Worm (Caenorhabditis elegans): ENCODE data around the gene sru-2.

The sru-2 gene

ce11 chrIV:9480936-9481335 lies 5.1 kb upstream of the sru-2 start, which contains the start of gene cng-3:
TSS of gene cng-3 (minus strand) at chrIV:9481037.
- TF ChIP-seq unc-39 (tag; optimal IDR thresholded peaks at IDR 0.05), result no peak
- TF ChIP-seq unc-120 (tag; optimal IDR thresholded peaks at IDR 0.05; ENCODE audit: poor library complexity, severe bottlenecking), result no peak

DNA sequence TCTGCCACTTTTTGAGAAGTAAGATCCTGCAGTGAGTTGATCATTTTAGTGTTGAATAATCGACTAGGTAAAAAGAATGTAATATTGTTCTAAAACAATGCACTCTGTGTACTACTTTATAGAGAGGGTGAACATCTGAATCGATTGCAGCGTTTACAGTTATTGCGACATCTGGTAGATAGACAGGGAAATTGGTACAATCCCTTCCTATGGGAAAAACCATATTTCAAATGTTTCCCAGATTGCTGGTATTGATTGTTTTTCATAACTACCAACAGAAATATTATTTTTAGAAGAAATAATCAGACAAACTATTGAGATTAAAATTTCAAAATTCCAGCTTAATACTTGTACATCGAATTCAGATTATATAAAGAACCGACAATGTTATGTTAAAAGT lies 1.0 kb upstream of the sru-2 start, which contains the start of gene gadr-2:
Gene gadr-2 (minus strand): TSS at position 101 of the 400 bp plus-strand sequence.
- TF ChIP-seq lin-32 (GFP tag; optimal IDR thresholded peaks at IDR 0.05), result no peak
- TF ChIP-seq unc-62 (GFP tag; optimal IDR thresholded peaks at IDR 0.05), result no peak
- no peak for TF ChIP-seq unc-120 (tag; optimal IDR thresholded peaks at IDR 0.05; ENCODE audit: poor library complexity, severe bottlenecking)
- TF ChIP-seq mab-5 (tag; optimal IDR thresholded peaks at IDR 0.05), result no peak
- TF ChIP-seq cnd-1 (tag; optimal IDR thresholded peaks at IDR 0.05), result no peak
- TF ChIP-seq nhr-12 (tag; optimal IDR thresholded peaks at IDR 0.05), result no peak
- no peak for TF ChIP-seq mls-2 (tag; optimal IDR thresholded peaks at IDR 0.05)
- TF ChIP-seq sem-2 (GFP tag; optimal IDR thresholded peaks at IDR 0.05), result no peak
- TF ChIP-seq nhr-2 (tag; optimal IDR thresholded peaks at IDR 0.05), result no peak
- TF ChIP-seq ceh-43 (GFP tag; optimal IDR thresholded peaks at IDR 0.05), result no peak
- TF ChIP-seq unc-39 (tag; optimal IDR thresholded peaks at IDR 0.05), result no peak
- no peak for TF ChIP-seq zip-8 (tag; optimal IDR thresholded peaks at IDR 0.05)
- TF ChIP-seq flh-1 (GFP tag; optimal IDR thresholded peaks at IDR 0.05), result no peak
- TF ChIP-seq mep-1 (tag; optimal IDR thresholded peaks at IDR 0.05), result no peak
- no peak for TF ChIP-seq elt-3 (tag; optimal IDR thresholded peaks at IDR 0.05)
- no peak for TF ChIP-seq nhr-28 (tag; optimal IDR thresholded peaks at IDR 0.05)
- TF ChIP-seq nhr-76 (tag; optimal IDR thresholded peaks at IDR 0.05), result no peak
- no peak for TF ChIP-seq elt-1 (tag; optimal IDR thresholded peaks at IDR 0.05; ENCODE audit: borderline replicate concordance, insufficient read depth)
- TF ChIP-seq pha-4 (tag; optimal IDR thresholded peaks at IDR 0.05), result no peak
- no peak for TF ChIP-seq snpc-4 (tag; optimal IDR thresholded peaks at IDR 0.05)

DNA sequence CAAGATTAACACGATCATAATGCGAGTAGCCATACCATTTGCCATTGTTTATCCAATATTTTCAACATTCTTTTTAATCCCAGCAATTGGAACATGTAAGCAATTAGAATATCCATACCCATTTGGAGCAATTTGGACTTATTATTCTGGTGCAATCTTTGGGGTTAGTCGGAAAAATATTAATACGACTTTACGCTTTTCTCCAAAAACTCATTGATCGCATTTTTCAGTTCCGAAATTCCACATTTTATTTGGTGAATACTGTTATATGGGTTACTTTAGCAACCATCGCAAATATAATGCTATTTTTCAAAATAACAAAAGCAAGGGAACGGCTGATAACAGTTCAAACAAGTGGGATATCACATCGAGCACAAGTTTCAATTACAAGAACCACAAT lies 707 bp downstream of the sru-2 start:
- TF ChIP-seq elt-3 (tag; optimal IDR thresholded peaks at IDR 0.05) (no peak), nhr-12 (tag; optimal IDR thresholded peaks at IDR 0.05) (no peak), unc-120 (tag; optimal IDR thresholded peaks at IDR 0.05; ENCODE audit: poor library complexity, severe bottlenecking) (no peak), lin-13 (tag; optimal IDR thresholded peaks at IDR 0.05) (no peak)

ce11 chrIV:9488315-9488714 lies 2.2 kb downstream of the sru-2 start, which contains the start of gene sru-1:
TSS of gene sru-1 (plus strand) at chrIV:9488615.
- TF ChIP-seq lsy-2 (tag; optimal IDR thresholded peaks at IDR 0.05), result no peak

- TF ChIP-seq mab-5 (tag; optimal IDR thresholded peaks at IDR 0.05) (no peak), elt-3 (tag; optimal IDR thresholded peaks at IDR 0.05) (no peak), M03D4.4 (tag; optimal IDR thresholded peaks at IDR 0.05) (no peak), flh-1 (GFP tag; optimal IDR thresholded peaks at IDR 0.05) (no peak)
Measured at ce11 chrIV:9490320-9490719, 4.2 kb downstream of the sru-2 start, which contains the start of gene sru-6. TSS of gene sru-6 (plus strand) at chrIV:9490620.

- TF ChIP-seq ces-1 (GFP tag; optimal IDR thresholded peaks at IDR 0.05), result no peak
- no peak for TF ChIP-seq sptf-1 (tag; optimal IDR thresholded peaks at IDR 0.05)
- no peak for TF ChIP-seq mls-2 (tag; optimal IDR thresholded peaks at IDR 0.05)
- TF ChIP-seq nhr-76 (tag; optimal IDR thresholded peaks at IDR 0.05), result no peak
- TF ChIP-seq unc-39 (tag; optimal IDR thresholded peaks at IDR 0.05), result no peak
- TF ChIP-seq unc-120 (tag; optimal IDR thresholded peaks at IDR 0.05; ENCODE audit: poor library complexity, severe bottlenecking), result no peak
- no peak for TF ChIP-seq elt-1 (tag; optimal IDR thresholded peaks at IDR 0.05; ENCODE audit: borderline replicate concordance, insufficient read depth)
- TF ChIP-seq hlh-1 (tag; optimal IDR thresholded peaks at IDR 0.05), result no peak
- TF ChIP-seq lin-32 (GFP tag; optimal IDR thresholded peaks at IDR 0.05), result no peak
- TF ChIP-seq ceh-39 (tag; optimal IDR thresholded peaks at IDR 0.05), result no peak
- TF ChIP-seq nhr-2 (tag; optimal IDR thresholded peaks at IDR 0.05), result no peak
- no peak for TF ChIP-seq M03D4.4 (tag; optimal IDR thresholded peaks at IDR 0.05)
- no peak for TF ChIP-seq snpc-4 (tag; optimal IDR thresholded peaks at IDR 0.05)
Measured at ce11 chrIV:9496306-9496705, 10.2 kb downstream of the sru-2 start, which contains the start of gene sru-3. TSS of gene sru-3 (plus strand) at chrIV:9496606.

ce11 chrIV:9498088-9498487 lies 12.0 kb downstream of the sru-2 start, which contains the start of gene sru-4:
TSS of gene sru-4 (plus strand) at chrIV:9498388.
- TF ChIP-seq M03D4.4 (tag; optimal IDR thresholded peaks at IDR 0.05) (no peak), flh-1 (GFP tag; optimal IDR thresholded peaks at IDR 0.05) (no peak), hlh-1 (tag; optimal IDR thresholded peaks at IDR 0.05) (no peak), nhr-237 (tag; optimal IDR thresholded peaks at IDR 0.05) (no peak), snpc-4 (tag; optimal IDR thresholded peaks at IDR 0.05) (no peak)
